Worm (Caenorhabditis elegans) whole organism, L4 larva: ENCODE measurements around the gene F53G2.2.

Experiments used
- D1046.2 ChIP-seq: fragments of 200-800 bp; sonication (Bioruptor generic); IDR thresholded peaks from 2 replicates; pipeline ENCODE4 v1.3.6; 2022; ENCODE audit warnings: missing genetic modification characterization, missing compliant biosample characterization
- F10B5.3 ChIP-seq: sonication (generic microtip); optimal IDR thresholded peaks from 2 replicates; lab custom pipeline; 2016; ENCODE audit warnings: mild to moderate bottlenecking, missing genetic modification characterization, missing compliant biosample characterization
- F26F4.8 ChIP-seq: fragments of 200-800 bp; sonication (Bioruptor generic); conservative IDR thresholded peaks from 2 replicates; pipeline ENCODE4 v1.3.6; 2022; ENCODE audit warnings: missing genetic modification characterization, missing compliant biosample characterization
- F44E2.7 ChIP-seq: fragments of 200-800 bp; sonication (Bioruptor generic); IDR thresholded peaks from 2 replicates; pipeline ENCODE4 v2.1.2; 2022; ENCODE audit warnings: missing genetic modification characterization, missing compliant biosample characterization
- R02D3.7 ChIP-seq: fragments of 150-350 bp; sonication (generic microtip); optimal IDR thresholded peaks from 3 replicates; lab custom pipeline; 2014; ENCODE audit warnings: missing biosample characterization, missing genetic modification characterization
- Y105C5A.15 ChIP-seq: fragments of 200-800 bp; sonication (Bioruptor generic); IDR thresholded peaks from 2 replicates; pipeline ENCODE4 v1.3.6; 2022; ENCODE audit warnings: missing genetic modification characterization, missing compliant biosample characterization
- Y5F2A.4 ChIP-seq: fragments of 200-800 bp; sonication (Bioruptor generic); optimal IDR thresholded peaks from 2 replicates; lab custom pipeline; 2018; ENCODE audit warnings: mild to moderate bottlenecking, missing genetic modification characterization, missing compliant biosample characterization
- ZK337.2 ChIP-seq: fragments of 200-800 bp; sonication (Bioruptor generic); IDR thresholded peaks from 2 replicates; pipeline ENCODE4 v1.3.6; 2022; ENCODE audit warnings: missing genetic modification reagents, missing genetic modification characterization, missing compliant biosample characterization
- arid-1 ChIP-seq: fragments of 200-800 bp; sonication (Bioruptor generic); conservative IDR thresholded peaks from 2 replicates; pipeline ENCODE4 v1.3.6; 2022; ENCODE audit warnings: missing genetic modification reagents, missing genetic modification characterization, missing compliant biosample characterization
- attf-4 ChIP-seq: sonication (generic microtip); optimal IDR thresholded peaks from 3 replicates; lab custom pipeline; 2017; ENCODE audit warnings: missing biosample characterization, missing genetic modification characterization
- ceh-32 ChIP-seq: sonication (generic microtip); optimal IDR thresholded peaks from 2 replicates; lab custom pipeline; 2016; ENCODE audit warnings: mild to moderate bottlenecking, missing genetic modification characterization, missing compliant biosample characterization; ENCODE audit not compliant: poor library complexity
- ceh-44 ChIP-seq: fragments of 200-800 bp; sonication (Bioruptor generic); IDR thresholded peaks from 2 replicates; pipeline ENCODE4 v1.3.6; 2022; ENCODE audit warnings: missing genetic modification reagents, missing genetic modification characterization, missing compliant biosample characterization
- ces-1 ChIP-seq: fragments of 150-350 bp; sonication (generic microtip); optimal IDR thresholded peaks from 4 replicates; lab custom pipeline; 2014; ENCODE audit warnings: missing biosample characterization, missing genetic modification reagents, missing genetic modification characterization
- cey-2 ChIP-seq: sonication (generic microtip); optimal IDR thresholded peaks from 3 replicates; lab custom pipeline; 2017; ENCODE audit warnings: missing genetic modification characterization, mild to moderate bottlenecking, missing compliant biosample characterization, antibody characterized with exemption, borderline replicate concordance; ENCODE audit not compliant: insufficient read depth
- ctbp-1 ChIP-seq: fragments of 200-800 bp; sonication (Bioruptor generic); IDR thresholded peaks from 2 replicates; pipeline ENCODE4 v1.3.6; 2022; ENCODE audit warnings: missing genetic modification reagents, missing genetic modification characterization, missing compliant biosample characterization
- daf-16 ChIP-seq, 3 experiments: sonication (generic microtip); optimal IDR thresholded peaks; 2 replicates each; lab custom pipeline; 2016 to 2017; ENCODE audit warnings: missing genetic modification characterization in 3 of 3, missing genetic modification reagents in 3 of 3, mild to moderate bottlenecking in 2 of 3, missing compliant biosample characterization in 2 of 3, missing biosample characterization in 1 of 3, moderate library complexity in 1 of 3
- dmd-6 ChIP-seq: fragments of 200-800 bp; sonication (Bioruptor generic); IDR thresholded peaks from 2 replicates; pipeline ENCODE4 v1.3.6; 2022; ENCODE audit warnings: missing genetic modification reagents, missing genetic modification characterization, missing compliant biosample characterization
- dpl-1 ChIP-seq: fragments of 150-350 bp; optimal IDR thresholded peaks from 2 replicates; lab custom pipeline; 2014; ENCODE audit warnings: missing biosample characterization, missing genetic modification reagents, missing genetic modification characterization
- duxl-1 ChIP-seq: sonication (generic microtip); optimal IDR thresholded peaks from 2 replicates; lab custom pipeline; 2016; ENCODE audit warnings: mild to moderate bottlenecking, missing genetic modification characterization, moderate library complexity, missing compliant biosample characterization; ENCODE audit not compliant: poor library complexity
- dve-1 ChIP-seq: sonication (generic microtip); optimal IDR thresholded peaks from 2 replicates; lab custom pipeline; 2017; ENCODE audit warnings: antibody characterized with exemption, mild to moderate bottlenecking, missing genetic modification characterization, missing compliant biosample characterization; ENCODE audit not compliant: insufficient read depth
- fkh-10 ChIP-seq: fragments of 150-350 bp; optimal IDR thresholded peaks from 2 replicates; lab custom pipeline; 2014; ENCODE audit warnings: missing biosample characterization, missing genetic modification reagents, missing genetic modification characterization
- gei-8 ChIP-seq: fragments of 200-800 bp; sonication (Bioruptor generic); optimal IDR thresholded peaks from 2 replicates; lab custom pipeline; 2018; ENCODE audit warnings: mild to moderate bottlenecking, missing genetic modification characterization, missing compliant biosample characterization
- hlh-11 ChIP-seq: fragments of 200-800 bp; sonication (Bioruptor generic); optimal IDR thresholded peaks from 2 replicates; lab custom pipeline; 2018; ENCODE audit warnings: mild to moderate bottlenecking, missing genetic modification characterization, missing compliant biosample characterization
- hlh-30 ChIP-seq: sonication (generic microtip); optimal IDR thresholded peaks from 2 replicates; lab custom pipeline; 2017; ENCODE audit warnings: antibody characterized with exemption, mild to moderate bottlenecking, missing genetic modification characterization, missing compliant biosample characterization; ENCODE audit not compliant: insufficient read depth
- hmg-1.1 ChIP-seq: fragments of 200-800 bp; sonication (Bioruptor generic); IDR thresholded peaks from 2 replicates; pipeline ENCODE4 v1.3.6; 2022; ENCODE audit warnings: missing genetic modification reagents, missing genetic modification characterization, missing compliant biosample characterization
- jun-1 ChIP-seq: fragments of 150-350 bp; optimal IDR thresholded peaks from 2 replicates; lab custom pipeline; 2014; ENCODE audit warnings: missing biosample characterization, missing genetic modification reagents, missing genetic modification characterization
- lim-7 ChIP-seq: fragments of 200-800 bp; sonication (Bioruptor generic); IDR thresholded peaks from 2 replicates; pipeline ENCODE4 v1.3.6; 2022; ENCODE audit warnings: missing genetic modification characterization, missing compliant biosample characterization
- lin-1 ChIP-seq: fragments of 200-800 bp; sonication (Bioruptor generic); IDR thresholded peaks from 2 replicates; pipeline ENCODE4 v1.3.6; 2022; ENCODE audit warnings: missing genetic modification reagents, missing genetic modification characterization, missing compliant biosample characterization
- lsy-2 ChIP-seq, 2 experiments: fragments of 150-350 bp in 1 of 2; sonication (generic microtip) in 1 of 2; optimal IDR thresholded peaks; 2 replicates each; lab custom pipeline; 2014 to 2017; ENCODE audit warnings: missing biosample characterization in 2 of 2, missing genetic modification characterization in 2 of 2
- madf-5 ChIP-seq, 2 experiments: fragments of 200-800 bp; sonication (Bioruptor generic); IDR thresholded peaks; 2 replicates each; pipeline ENCODE4 v1.3.6; 2022; ENCODE audit warnings: missing compliant biosample characterization in 2 of 2, missing genetic modification characterization in 2 of 2
- mdt-29 ChIP-seq: fragments of 200-800 bp; sonication (Bioruptor generic); IDR thresholded peaks from 2 replicates; pipeline ENCODE4 v1.3.6; 2022; ENCODE audit warnings: missing genetic modification reagents, missing genetic modification characterization, missing compliant biosample characterization
- mep-1 ChIP-seq: fragments of 150-350 bp; sonication (generic microtip); optimal IDR thresholded peaks from 3 replicates; lab custom pipeline; 2014; ENCODE audit warnings: missing biosample characterization, missing genetic modification characterization
- mxl-2 ChIP-seq: fragments of 200-800 bp; sonication (Bioruptor generic); conservative IDR thresholded peaks from 2 replicates; pipeline ENCODE4 v1.3.6; 2022; ENCODE audit warnings: missing genetic modification reagents, missing genetic modification characterization, missing compliant biosample characterization
- mxl-3 ChIP-seq: fragments of 200-800 bp; sonication (Bioruptor generic); optimal IDR thresholded peaks from 2 replicates; lab custom pipeline; 2018; ENCODE audit warnings: mild to moderate bottlenecking, missing genetic modification characterization, missing compliant biosample characterization
- nhr-111 ChIP-seq: fragments of 200-800 bp; sonication (Bioruptor generic); optimal IDR thresholded peaks from 2 replicates; lab custom pipeline; 2018; ENCODE audit warnings: mild to moderate bottlenecking, missing genetic modification characterization, missing compliant biosample characterization
- nhr-237 ChIP-seq: sonication (generic microtip); optimal IDR thresholded peaks from 2 replicates; lab custom pipeline; 2017; ENCODE audit warnings: missing biosample characterization, missing genetic modification characterization
- nhr-28 ChIP-seq: fragments of 150-350 bp; optimal IDR thresholded peaks from 2 replicates; lab custom pipeline; 2014; ENCODE audit warnings: missing biosample characterization, missing genetic modification characterization
- nhr-41 ChIP-seq: fragments of 200-800 bp; sonication (Bioruptor generic); IDR thresholded peaks from 2 replicates; pipeline ENCODE4 v1.3.6; 2022; ENCODE audit warnings: missing genetic modification reagents, missing genetic modification characterization, missing compliant biosample characterization
- nhr-6 ChIP-seq: fragments of 150-350 bp; optimal IDR thresholded peaks from 2 replicates; lab custom pipeline; 2014; ENCODE audit warnings: missing biosample characterization, missing genetic modification characterization
- nhr-77 ChIP-seq: fragments of 150-350 bp; optimal IDR thresholded peaks from 2 replicates; lab custom pipeline; 2014; ENCODE audit warnings: missing biosample characterization, missing genetic modification characterization
- pha-4 ChIP-seq, 2 experiments: fragments of 150-350 bp in 1 of 2; fragments of 200-800 bp in 1 of 2; sonication (Bioruptor generic) in 1 of 2; IDR thresholded peaks in 1 of 2; optimal IDR thresholded peaks in 1 of 2; 2 replicates each; pipeline versions ENCODE4 v1.3.6 to Lab custom; 2014 to 2022; ENCODE audit warnings: missing genetic modification characterization in 2 of 2, missing genetic modification reagents in 2 of 2, missing biosample characterization in 1 of 2, missing compliant biosample characterization in 1 of 2
- pqm-1 ChIP-seq: sonication (generic microtip); optimal IDR thresholded peaks from 2 replicates; lab custom pipeline; 2017; ENCODE audit warnings: missing biosample characterization, missing genetic modification characterization
- rbr-2 ChIP-seq: sonication (generic microtip); optimal IDR thresholded peaks from 2 replicates; lab custom pipeline; 2016; ENCODE audit warnings: missing genotype, missing genetic modification characterization, missing compliant biosample characterization
- saeg-2 ChIP-seq: fragments of 200-800 bp; sonication (Bioruptor generic); IDR thresholded peaks from 2 replicates; pipeline ENCODE4 v1.3.6; 2022; ENCODE audit warnings: missing genetic modification reagents, missing genetic modification characterization, missing compliant biosample characterization
- set-16 ChIP-seq: fragments of 200-800 bp; sonication (Bioruptor generic); IDR thresholded peaks from 2 replicates; pipeline ENCODE4 v1.3.6; 2022; ENCODE audit warnings: missing genetic modification reagents, missing genetic modification characterization, missing compliant biosample characterization
- skn-1 ChIP-seq: fragments of 150-350 bp; optimal IDR thresholded peaks from 2 replicates; lab custom pipeline; 2014; ENCODE audit warnings: missing biosample characterization, missing genetic modification characterization
- snpc-4 ChIP-seq: fragments of 150-350 bp; optimal IDR thresholded peaks from 2 replicates; lab custom pipeline; 2014; ENCODE audit warnings: missing biosample characterization, missing genetic modification characterization
- tra-1 ChIP-seq: fragments of 200-800 bp; sonication (Bioruptor generic); IDR thresholded peaks from 2 replicates; pipeline ENCODE4 v1.3.6; 2022; ENCODE audit warnings: missing genetic modification reagents, missing genetic modification characterization, missing compliant biosample characterization
- zip-11 ChIP-seq: fragments of 200-800 bp; sonication (Bioruptor generic); IDR thresholded peaks from 2 replicates; pipeline ENCODE4 v1.3.6; 2022; ENCODE audit warnings: missing genetic modification characterization, missing compliant biosample characterization
- ztf-7 ChIP-seq: fragments of 150-350 bp; optimal IDR thresholded peaks from 2 replicates; lab custom pipeline; 2014; ENCODE audit warnings: missing biosample characterization, missing genetic modification characterization

Gene F53G2.2

ce11 chrII:2454822-2455221 lies 26.9 kb upstream of the F53G2.2 start:
- peak; percentile 28 for TF ChIP-seq mxl-3 (GFP tag; lab: Kevin White, UChicago)
- no peak for TF ChIP-seq saeg-2 (GFP tag; lab: Robert Waterston, UW)
- no peak for TF ChIP-seq mdt-29 (GFP tag; lab: Robert Waterston, UW)
- TF ChIP-seq snpc-4: no peak
- TF ChIP-seq ceh-44: no peak
- no peak for TF ChIP-seq jun-1
- no peak for TF ChIP-seq ceh-32 (tag; lab: Kevin White, UChicago)
- TF ChIP-seq Y105C5A.15 (GFP tag; lab: Robert Waterston, UW): no peak
- no peak for TF ChIP-seq madf-5 (GFP tag; IDR thresholded peaks at IDR 0.05; lab: Robert Waterston, UW)
- TF ChIP-seq zip-11 (GFP tag; lab: Robert Waterston, UW): no peak
- TF ChIP-seq set-16 (GFP tag; lab: Robert Waterston, UW): no peak; the same call in 1 of the 2 replicates
- TF ChIP-seq attf-4 (tag; lab: Kevin White, UChicago): no peak
- TF ChIP-seq dpl-1 (GFP tag; lab: Kevin White, UChicago): peak; percentile 9
- TF ChIP-seq mep-1: peak; percentile 52
- no peak for TF ChIP-seq cey-2 (tag; lab: Kevin White, UChicago)
- TF ChIP-seq ctbp-1: no peak
- peak; percentile 62 for TF ChIP-seq dve-1 (tag; lab: Kevin White, UChicago)
- peak; percentile 53 for TF ChIP-seq hlh-30
- TF ChIP-seq ZK337.2 (GFP tag; lab: Robert Waterston, UW): no peak
- TF ChIP-seq mxl-2 (GFP tag; lab: Robert Waterston, UW): no peak
- TF ChIP-seq dmd-6: peak; percentile 64
- TF ChIP-seq nhr-111 (GFP tag; lab: Kevin White, UChicago): no peak
- no peak for TF ChIP-seq Y5F2A.4 (GFP tag; lab: Kevin White, UChicago)
- TF ChIP-seq F10B5.3 (tag; lab: Kevin White, UChicago): no peak
- TF ChIP-seq ztf-7: no peak
- TF ChIP-seq nhr-237 (tag; lab: Kevin White, UChicago): no peak
- TF ChIP-seq lim-7 (GFP tag; lab: Robert Waterston, UW): no peak
- TF ChIP-seq duxl-1 (tag; lab: Kevin White, UChicago): no peak
- no peak for TF ChIP-seq fkh-10 (GFP tag; lab: Kevin White, UChicago)
- TF ChIP-seq ces-1 (GFP tag; lab: Kevin White, UChicago): no peak
- TF ChIP-seq lin-1 (GFP tag; lab: Robert Waterston, UW): peak; percentile 66; the same call in 1 of the 2 replicates
- peak in 1 of 2 experiments; percentile 24 for TF ChIP-seq lsy-2 (tag; optimal IDR thresholded peaks at IDR 0.05; lab: Kevin White, UChicago)
- TF ChIP-seq gei-8: no peak
- no peak for TF ChIP-seq rbr-2 (tag; lab: Kevin White, UChicago)
- TF ChIP-seq F26F4.8 (GFP tag; lab: Robert Waterston, UW): no peak
- TF ChIP-seq nhr-6: peak; percentile 60
- 0 out of 2 replicates have a peak, but pooled peaks have one; percentile 20 for TF ChIP-seq F44E2.7
- TF ChIP-seq D1046.2 (GFP tag; lab: Robert Waterston, UW): no peak
- peak; percentile 72 for TF ChIP-seq pqm-1 (tag; lab: Kevin White, UChicago)
- TF ChIP-seq hlh-11 (tag; lab: Kevin White, UChicago): peak; percentile 76
- TF ChIP-seq pha-4 (GFP tag; IDR thresholded peaks at IDR 0.05; lab: Robert Waterston, UW): no peak; the same call in 1 of the 2 replicates
- TF ChIP-seq pha-4 (tag; optimal IDR thresholded peaks at IDR 0.05; lab: Kevin White, UChicago): peak; percentile 34
- no peak for TF ChIP-seq daf-16 (GFP tag; optimal IDR thresholded peaks at IDR 0.05; lab: Kevin White, UChicago)
- TF ChIP-seq daf-16 (tag; optimal IDR thresholded peaks at IDR 0.05; lab: Kevin White, UChicago): peak; percentile 77
- peak; percentile 47; the same call in 1 of the 2 replicates for TF ChIP-seq nhr-41 (GFP tag; lab: Robert Waterston, UW)
- peak; percentile 87 for TF ChIP-seq nhr-28
- TF ChIP-seq skn-1 (tag; lab: Kevin White, UChicago): no peak
- no peak for TF ChIP-seq tra-1 (GFP tag; lab: Robert Waterston, UW)
- peak; percentile 33 for TF ChIP-seq nhr-77 (tag; lab: Kevin White, UChicago)
- TF ChIP-seq hmg-1.1 (GFP tag; lab: Robert Waterston, UW): no peak; the same call in 1 of the 2 replicates
- TF ChIP-seq arid-1 (GFP tag; lab: Robert Waterston, UW): no peak
- no peak for TF ChIP-seq R02D3.7 (tag; lab: Kevin White, UChicago)
